Worm (Caenorhabditis elegans): Measurements from ENCODE around the gene T27E9.6.

Gene T27E9.6

DNA sequence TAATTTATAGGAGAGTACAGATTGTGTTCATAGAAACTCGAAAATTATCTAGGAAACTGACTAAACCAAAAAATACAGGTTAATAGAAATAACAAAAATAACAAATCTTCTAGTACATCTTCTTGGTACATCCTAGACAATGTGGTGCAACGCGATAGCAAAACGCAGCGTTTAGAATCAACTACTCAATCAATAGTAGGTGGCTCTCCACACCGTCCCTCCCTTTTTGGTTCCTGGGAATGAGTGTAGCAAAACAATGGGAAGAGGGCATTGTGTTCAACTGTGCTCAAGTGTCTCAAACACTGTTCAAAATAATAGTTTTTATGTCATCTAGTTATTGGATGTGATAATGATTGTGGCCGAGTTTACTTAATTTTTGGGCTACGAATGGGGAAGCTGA, at the start of gene T27E9.6:
TSS of gene T27E9.6 (minus strand) at position 101 of the 400 bp plus-strand sequence.
- no peak for TF ChIP-seq sma-9 (GFP tag; optimal IDR thresholded peaks at IDR 0.05)
- no peak for TF ChIP-seq sma-9 (tag; optimal IDR thresholded peaks at IDR 0.05)
- TF ChIP-seq unc-39 (tag; optimal IDR thresholded peaks at IDR 0.05): no peak
- TF ChIP-seq peb-1 (tag; optimal IDR thresholded peaks at IDR 0.05): no peak
- no peak for TF ChIP-seq mbf-1 (tag; optimal IDR thresholded peaks at IDR 0.05)
- no peak for TF ChIP-seq nhr-237 (tag; optimal IDR thresholded peaks at IDR 0.05)
- no peak for TF ChIP-seq ceh-16 (tag; optimal IDR thresholded peaks at IDR 0.05)
- TF ChIP-seq nhr-21 (tag; optimal IDR thresholded peaks at IDR 0.05): no peak
- no peak for TF ChIP-seq skn-1 (tag; optimal IDR thresholded peaks at IDR 0.05)
- no peak for TF ChIP-seq ztf-4 (tag; optimal IDR thresholded peaks at IDR 0.05)
- TF ChIP-seq ztf-1 (GFP tag; conservative IDR thresholded peaks at IDR 0.05): no peak
- TF ChIP-seq nhr-129 (tag; optimal IDR thresholded peaks at IDR 0.05): no peak
- no peak for TF ChIP-seq crh-2 (tag; optimal IDR thresholded peaks at IDR 0.05)
- TF ChIP-seq unc-55 (GFP tag; optimal IDR thresholded peaks at IDR 0.05): no peak
- TF ChIP-seq fos-1 (tag; optimal IDR thresholded peaks at IDR 0.05): no peak

DNA sequence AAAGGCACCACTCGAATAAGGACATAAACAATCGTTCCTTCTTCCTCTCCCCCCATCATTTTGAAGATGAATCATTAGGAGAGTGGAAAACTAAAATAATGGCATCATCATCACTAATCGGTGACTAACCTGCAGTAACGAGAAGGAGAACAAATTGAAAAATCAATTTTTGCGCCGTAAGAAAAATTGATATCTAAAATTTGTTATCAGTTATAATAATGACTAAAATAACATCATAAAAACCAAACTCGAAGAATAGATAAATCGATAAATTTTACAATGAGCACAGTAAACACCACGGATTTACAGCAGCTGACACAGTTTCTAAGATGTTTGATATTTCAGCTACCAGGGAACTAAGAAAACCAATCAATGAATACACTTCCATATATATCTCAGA, 49.6 kb upstream of the T27E9.6 start:
- TF ChIP-seq nhr-25 (tag; optimal IDR thresholded peaks at IDR 0.05) (no peak), fos-1 (tag; optimal IDR thresholded peaks at IDR 0.05) (peak; percentile 93), ztf-4 (tag; optimal IDR thresholded peaks at IDR 0.05) (no peak)

DNA sequence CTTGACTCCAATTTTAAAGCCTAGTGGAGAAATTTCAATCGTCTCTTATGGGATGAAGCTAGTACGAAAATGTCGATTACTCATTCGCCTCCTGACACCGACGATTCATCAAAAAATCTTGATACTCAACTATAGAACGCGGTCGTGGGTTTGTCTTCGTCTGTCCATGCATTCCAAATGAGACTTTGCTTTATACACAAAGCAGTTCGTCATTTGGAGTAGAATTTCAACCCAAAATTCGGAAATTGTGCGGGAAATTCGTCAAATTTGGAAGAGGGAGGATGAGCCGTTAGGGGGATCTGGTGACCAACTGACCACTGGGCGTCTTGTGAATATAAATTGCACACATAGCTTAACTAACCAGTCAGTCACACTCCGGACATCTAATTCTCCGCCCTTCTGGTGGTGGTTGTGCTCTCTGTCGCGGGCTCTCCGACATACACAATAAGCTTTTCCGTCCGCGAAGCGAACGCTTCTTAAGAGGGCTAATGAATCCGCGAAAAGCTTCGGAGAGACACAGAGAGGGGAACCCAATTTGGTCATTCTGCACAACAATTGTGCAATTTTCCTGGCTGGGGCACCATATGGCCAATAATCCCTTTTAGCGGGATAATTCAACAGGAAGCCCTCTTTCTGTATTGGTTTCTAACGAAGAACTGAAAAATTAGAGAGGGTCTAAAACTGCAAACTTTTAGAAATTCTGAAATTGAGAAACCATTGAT, 48.7 kb upstream of the T27E9.6 start:
- no peak for TF ChIP-seq nhr-6 (tag; optimal IDR thresholded peaks at IDR 0.05)
- no peak for TF ChIP-seq mbf-1 (tag; optimal IDR thresholded peaks at IDR 0.05)
- TF ChIP-seq ama-1 (optimal IDR thresholded peaks at IDR 0.05): no peak
- no peak for TF ChIP-seq fos-1 (tag; optimal IDR thresholded peaks at IDR 0.05)
- no peak for TF ChIP-seq Y55F3AM.14 (GFP tag; optimal IDR thresholded peaks at IDR 0.05)
- no peak for TF ChIP-seq elt-1 (tag; optimal IDR thresholded peaks at IDR 0.05)
- TF ChIP-seq ztf-11 (tag; optimal IDR thresholded peaks at IDR 0.05): no peak
- no peak for TF ChIP-seq unc-62 (GFP tag; optimal IDR thresholded peaks at IDR 0.05)
- TF ChIP-seq F13H6.1 (tag; optimal IDR thresholded peaks at IDR 0.05): no peak
- no peak for TF ChIP-seq nhr-12 (tag; optimal IDR thresholded peaks at IDR 0.05)
- no peak for TF ChIP-seq ZK546.5 (tag; optimal IDR thresholded peaks at IDR 0.05)
- no peak for TF ChIP-seq R02D3.7 (tag; optimal IDR thresholded peaks at IDR 0.05)
- TF ChIP-seq nhr-23 (tag; optimal IDR thresholded peaks at IDR 0.05): no peak
- no peak for TF ChIP-seq snpc-4 (tag; optimal IDR thresholded peaks at IDR 0.05)
- no peak for TF ChIP-seq sma-9 (GFP tag; optimal IDR thresholded peaks at IDR 0.05)
- no peak for TF ChIP-seq sma-9 (tag; optimal IDR thresholded peaks at IDR 0.05)
- no peak for TF ChIP-seq nhr-77 (tag; optimal IDR thresholded peaks at IDR 0.05)
- TF ChIP-seq elt-3 (tag; optimal IDR thresholded peaks at IDR 0.05): no peak
- TF ChIP-seq nhr-10 (tag; optimal IDR thresholded peaks at IDR 0.05): no peak
- TF ChIP-seq alr-1 (tag; optimal IDR thresholded peaks at IDR 0.05): no peak
- TF ChIP-seq ztf-4 (tag; optimal IDR thresholded peaks at IDR 0.05): no peak

DNA sequence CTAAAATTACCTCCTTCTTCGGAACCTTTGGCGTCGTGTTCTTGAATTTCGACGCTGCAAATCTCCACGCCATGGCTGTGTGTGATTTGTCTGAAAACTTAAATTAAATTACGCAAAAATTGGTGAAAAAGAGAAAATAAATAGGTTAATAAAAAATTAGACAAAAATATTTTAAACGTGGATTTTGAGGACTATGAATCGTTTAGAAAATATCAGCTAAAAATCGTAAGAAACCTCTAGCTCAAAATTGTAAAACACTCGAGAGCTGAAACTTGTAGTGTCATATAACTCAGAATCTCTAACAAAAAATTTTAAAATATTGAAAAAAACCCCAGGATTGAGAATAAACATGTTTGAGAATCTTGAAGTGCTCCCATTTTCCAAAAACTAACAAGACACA, 47.4 kb upstream of the T27E9.6 start, which contains the start of gene pod-1:
TSS of gene pod-1 (minus strand) at position 101 of the 400 bp plus-strand sequence.
- no peak for TF ChIP-seq R02D3.7 (tag; optimal IDR thresholded peaks at IDR 0.05)
- no peak for TF ChIP-seq dmd-4 (tag; optimal IDR thresholded peaks at IDR 0.05)
- TF ChIP-seq ztf-1 (GFP tag; conservative IDR thresholded peaks at IDR 0.05): no peak
- TF ChIP-seq elt-3 (tag; optimal IDR thresholded peaks at IDR 0.05): no peak
- no peak for TF ChIP-seq snpc-4 (tag; optimal IDR thresholded peaks at IDR 0.05)
- TF ChIP-seq nhr-25 (tag; optimal IDR thresholded peaks at IDR 0.05): no peak
- TF ChIP-seq ztf-4 (tag; optimal IDR thresholded peaks at IDR 0.05): no peak
- no peak for TF ChIP-seq peb-1 (tag; optimal IDR thresholded peaks at IDR 0.05)
- TF ChIP-seq crh-2 (tag; optimal IDR thresholded peaks at IDR 0.05): no peak
- no peak for TF ChIP-seq unc-55 (GFP tag; optimal IDR thresholded peaks at IDR 0.05)
- TF ChIP-seq nhr-11 (tag; optimal IDR thresholded peaks at IDR 0.05): no peak
- TF ChIP-seq sem-4 (tag; optimal IDR thresholded peaks at IDR 0.05): no peak

- TF ChIP-seq ztf-1 (GFP tag; conservative IDR thresholded peaks at IDR 0.05): no peak
- TF ChIP-seq egl-27 (tag; optimal IDR thresholded peaks at IDR 0.05): no peak
- no peak for TF ChIP-seq ZK546.5 (tag; optimal IDR thresholded peaks at IDR 0.05)
- TF ChIP-seq lin-39 (tag; optimal IDR thresholded peaks at IDR 0.05): no peak
- TF ChIP-seq F13H6.1 (tag; optimal IDR thresholded peaks at IDR 0.05): no peak
- TF ChIP-seq Y55F3AM.14 (GFP tag; optimal IDR thresholded peaks at IDR 0.05): no peak
- TF ChIP-seq nhr-10 (tag; optimal IDR thresholded peaks at IDR 0.05): no peak
- TF ChIP-seq unc-55 (GFP tag; optimal IDR thresholded peaks at IDR 0.05): no peak
- no peak for TF ChIP-seq zag-1 (tag; optimal IDR thresholded peaks at IDR 0.05)
- TF ChIP-seq ceh-16 (tag; optimal IDR thresholded peaks at IDR 0.05): no peak
- no peak for TF ChIP-seq nhr-25 (tag; optimal IDR thresholded peaks at IDR 0.05)
- no peak for TF ChIP-seq nhr-12 (tag; optimal IDR thresholded peaks at IDR 0.05)
- no peak for TF ChIP-seq C34F6.9 (tag; optimal IDR thresholded peaks at IDR 0.05)
- TF ChIP-seq dmd-4 (tag; optimal IDR thresholded peaks at IDR 0.05): no peak
- TF ChIP-seq blmp-1 (tag; optimal IDR thresholded peaks at IDR 0.05; ENCODE audit: insufficient read depth): no peak
- no peak for TF ChIP-seq lin-11 (tag; optimal IDR thresholded peaks at IDR 0.05)
Measured at ce11 chrIII:13518437-13518836, 41.9 kb upstream of the T27E9.6 start.
